Worm (Caenorhabditis elegans): ENCODE measurements around the gene ceh-43.
A peak's percentile ranks its signal among the peaks of the same experiment; 100 is the strongest.

The ceh-43 gene

DNA sequence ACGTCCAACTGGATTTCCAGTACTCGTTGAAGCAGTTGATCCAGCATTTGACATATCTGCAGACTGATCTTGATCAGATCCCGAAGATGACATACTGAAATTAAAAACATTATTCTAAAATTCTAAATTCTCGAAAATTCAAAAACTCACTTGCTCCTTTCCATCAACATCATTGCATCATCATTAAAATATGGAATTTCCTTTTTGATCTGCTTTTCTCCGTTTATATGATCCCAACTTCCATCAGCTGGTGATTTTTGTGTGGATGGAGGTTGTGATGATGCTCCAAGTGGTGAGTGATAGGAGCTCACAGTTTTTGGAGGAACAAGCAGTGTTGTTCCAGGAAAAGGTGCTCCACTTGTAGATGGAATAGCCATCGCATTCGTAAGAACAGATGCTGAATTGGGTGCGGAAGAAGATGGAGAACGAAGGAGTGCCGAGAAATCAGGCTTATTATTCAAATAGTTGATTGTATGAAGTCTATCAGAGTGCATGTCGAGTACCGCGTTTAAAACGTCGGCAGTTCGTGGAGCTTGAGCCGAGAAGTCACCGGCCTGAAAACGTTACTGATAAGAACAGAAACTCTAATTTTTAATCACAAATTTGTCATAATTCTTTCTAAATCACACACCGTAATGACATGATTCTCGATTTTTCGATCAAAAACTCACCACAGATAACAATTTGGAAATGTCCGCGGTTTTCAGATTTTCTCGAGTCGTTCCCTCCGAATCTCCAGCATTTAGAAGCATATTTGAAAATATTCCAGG is 43.5 kb upstream of the ceh-43 start:
- no peak for TF ChIP-seq snpc-4 (tag; optimal IDR thresholded peaks at IDR 0.05)
- no peak for TF ChIP-seq cnd-1 (tag; optimal IDR thresholded peaks at IDR 0.05)

DNA sequence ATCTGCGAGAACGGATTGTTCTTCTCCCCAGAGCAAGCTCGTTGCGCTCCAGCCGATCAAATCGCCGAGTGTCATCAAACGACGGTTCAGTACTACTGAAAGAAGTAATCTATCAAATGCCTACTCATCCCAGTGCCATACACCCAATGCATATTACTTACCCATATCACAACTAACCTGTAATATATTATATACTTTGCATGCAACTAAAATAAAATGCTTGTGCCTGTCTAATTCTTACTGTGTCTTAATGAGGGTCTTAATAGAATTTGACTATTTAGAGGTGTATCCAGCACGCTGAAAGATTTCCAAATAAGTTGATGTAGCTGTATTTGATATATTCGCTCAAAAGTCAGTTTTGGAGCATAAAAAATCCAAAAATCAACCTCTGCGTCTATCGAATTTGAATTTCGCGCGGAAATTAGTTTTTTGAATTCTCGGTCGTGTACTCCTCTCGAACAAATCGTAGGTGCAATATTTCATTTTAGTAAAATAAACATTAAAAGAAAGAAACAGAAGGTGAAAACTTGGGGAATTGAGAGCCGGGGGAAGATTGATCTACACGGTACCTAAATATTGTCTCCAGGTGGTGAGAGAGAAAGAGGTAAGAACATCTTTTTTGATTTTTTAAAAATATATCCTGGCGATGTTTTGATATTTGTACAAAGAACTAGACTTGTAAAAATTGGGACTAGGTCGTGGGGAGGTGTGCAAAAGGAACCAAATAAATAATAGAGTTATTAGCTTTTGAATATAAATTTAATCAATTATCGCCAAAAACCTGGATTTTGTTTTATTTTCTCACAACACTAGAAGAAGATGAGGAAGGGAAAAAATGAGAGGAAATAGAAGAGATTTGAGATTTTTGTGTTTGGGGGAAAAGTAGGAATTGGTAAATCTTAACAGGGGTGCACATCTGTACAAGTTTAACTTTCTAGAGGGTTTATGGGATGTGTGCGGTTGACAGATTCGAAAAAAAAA is 41.7 kb upstream of the ceh-43 start:
- TF ChIP-seq sptf-1 (tag; optimal IDR thresholded peaks at IDR 0.05) (peak; percentile 21), ceh-83 (GFP tag; optimal IDR thresholded peaks at IDR 0.05) (peak; percentile 62), cnd-1 (tag; optimal IDR thresholded peaks at IDR 0.05) (peak; percentile 25), lin-13 (tag; optimal IDR thresholded peaks at IDR 0.05) (no peak), flh-1 (GFP tag; optimal IDR thresholded peaks at IDR 0.05) (no peak), lsy-2 (tag; optimal IDR thresholded peaks at IDR 0.05) (no peak)

DNA sequence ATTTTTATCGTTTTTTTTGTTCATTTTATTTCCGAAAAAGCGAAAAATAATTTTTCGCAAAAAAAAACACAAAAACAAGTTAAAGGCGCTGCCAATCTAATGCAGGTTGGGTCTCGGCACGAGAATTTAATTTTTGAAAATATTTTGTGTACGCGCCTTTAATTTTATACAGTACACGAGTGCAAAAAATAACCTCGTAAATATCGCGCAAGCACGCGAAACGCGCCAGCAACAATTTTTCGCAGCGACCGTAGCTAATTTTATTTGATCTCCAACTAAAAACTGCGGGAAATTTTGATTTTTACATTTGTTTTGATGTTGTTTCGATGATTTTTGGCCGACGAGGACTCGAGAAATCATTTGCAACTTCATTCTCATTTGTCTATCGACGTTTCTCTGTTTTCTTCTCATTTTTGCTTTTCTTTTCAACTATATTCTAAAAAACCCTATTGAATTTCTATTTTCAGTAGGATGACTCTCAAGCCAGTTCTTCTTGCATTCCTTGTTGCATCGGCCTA is 39.2 kb upstream of the ceh-43 start, which contains the start of gene cpg-1:
Gene cpg-1, plus strand, starts transcription at position 468 of the 518 bp plus-strand sequence.
- TF ChIP-seq mab-5 (tag; optimal IDR thresholded peaks at IDR 0.05), result no peak
- TF ChIP-seq bed-3 (GFP tag; optimal IDR thresholded peaks at IDR 0.05), result no peak
- TF ChIP-seq snpc-4 (tag; optimal IDR thresholded peaks at IDR 0.05), result no peak
- TF ChIP-seq sptf-1 (tag; optimal IDR thresholded peaks at IDR 0.05), result no peak
- no peak for TF ChIP-seq lsy-2 (tag; optimal IDR thresholded peaks at IDR 0.05)
- no peak for TF ChIP-seq mep-1 (tag; optimal IDR thresholded peaks at IDR 0.05)
- no peak for TF ChIP-seq elt-3 (tag; optimal IDR thresholded peaks at IDR 0.05)
- no peak for TF ChIP-seq unc-120 (tag; optimal IDR thresholded peaks at IDR 0.05; ENCODE audit: poor library complexity, severe bottlenecking)
- TF ChIP-seq nhr-12 (tag; optimal IDR thresholded peaks at IDR 0.05), result no peak
- TF ChIP-seq nhr-2 (tag; optimal IDR thresholded peaks at IDR 0.05), result no peak
- no peak for TF ChIP-seq ces-1 (GFP tag; optimal IDR thresholded peaks at IDR 0.05)
- no peak for TF ChIP-seq ztf-11 (tag; optimal IDR thresholded peaks at IDR 0.05)
- TF ChIP-seq nhr-237 (tag; optimal IDR thresholded peaks at IDR 0.05), result no peak
- no peak for TF ChIP-seq mls-2 (tag; optimal IDR thresholded peaks at IDR 0.05)
- no peak for TF ChIP-seq ceh-83 (GFP tag; optimal IDR thresholded peaks at IDR 0.05)
- TF ChIP-seq nhr-28 (tag; optimal IDR thresholded peaks at IDR 0.05), result no peak

DNA sequence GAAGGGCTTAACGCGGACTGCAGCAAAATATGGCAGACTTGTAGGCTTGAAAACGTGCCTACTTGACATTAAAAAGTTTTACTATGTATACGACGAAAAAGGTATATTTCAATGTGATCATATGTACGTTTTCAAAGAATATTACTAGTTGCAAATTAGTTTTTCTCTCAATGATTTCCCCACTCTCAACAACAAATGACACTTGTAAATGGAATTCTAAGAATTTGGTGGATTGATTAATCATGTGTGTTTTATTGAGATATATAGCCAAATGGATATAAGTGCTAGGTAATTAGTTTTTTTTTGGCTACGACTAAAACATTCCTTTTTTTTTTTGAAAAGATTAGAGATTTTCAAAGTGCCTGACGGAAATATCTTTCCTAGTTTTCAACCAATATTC is 37.5 kb upstream of the ceh-43 start:
- TF ChIP-seq snpc-4 (tag; optimal IDR thresholded peaks at IDR 0.05) (no peak), ceh-39 (tag; optimal IDR thresholded peaks at IDR 0.05) (no peak), ces-1 (GFP tag; optimal IDR thresholded peaks at IDR 0.05) (no peak), mep-1 (tag; optimal IDR thresholded peaks at IDR 0.05) (no peak), ceh-83 (GFP tag; optimal IDR thresholded peaks at IDR 0.05) (no peak), tbx-8 (GFP tag; optimal IDR thresholded peaks at IDR 0.05) (no peak), M03D4.4 (tag; optimal IDR thresholded peaks at IDR 0.05) (no peak), nhr-12 (tag; optimal IDR thresholded peaks at IDR 0.05) (no peak), hlh-1 (tag; optimal IDR thresholded peaks at IDR 0.05) (no peak), nhr-76 (tag; optimal IDR thresholded peaks at IDR 0.05) (no peak), sem-2 (GFP tag; optimal IDR thresholded peaks at IDR 0.05) (no peak), elt-3 (tag; optimal IDR thresholded peaks at IDR 0.05) (no peak), cnd-1 (tag; optimal IDR thresholded peaks at IDR 0.05) (no peak)

- TF ChIP-seq cnd-1 (tag; optimal IDR thresholded peaks at IDR 0.05) (no peak), ces-1 (GFP tag; optimal IDR thresholded peaks at IDR 0.05) (no peak), elt-3 (tag; optimal IDR thresholded peaks at IDR 0.05) (no peak)
Measured at ce11 chrIII:4482986-4483385, 33.2 kb upstream of the ceh-43 start.

ce11 chrIII:4481787-4482186 is 32.0 kb upstream of the ceh-43 start:
- TF ChIP-seq zip-8 (tag; optimal IDR thresholded peaks at IDR 0.05), result peak; percentile 97
- TF ChIP-seq unc-39 (tag; optimal IDR thresholded peaks at IDR 0.05), result no peak
- TF ChIP-seq ceh-43 (GFP tag; optimal IDR thresholded peaks at IDR 0.05), result no peak
- no peak for TF ChIP-seq mep-1 (tag; optimal IDR thresholded peaks at IDR 0.05)
- no peak for TF ChIP-seq nhr-28 (tag; optimal IDR thresholded peaks at IDR 0.05)

Measured in whole organism, mixed stage, embryonic.